Worm (Caenorhabditis elegans) whole organism, L4 larva: ENCODE data around the gene C53A3.4.
"Not testable (repeated sequence)": the region's sequence is repeated elsewhere in the genome, so short reads cannot be mapped to it uniquely, and the experiment has no call there.

Experiments
- T20F7.1 ChIP-seq: fragments of 200-800 bp; sonication (Bioruptor generic); optimal IDR thresholded peaks from 2 replicates; lab custom pipeline; 2018; ENCODE audit warnings: mild to moderate bottlenecking, missing genetic modification characterization, missing compliant biosample characterization
- ZK337.2 ChIP-seq: fragments of 200-800 bp; sonication (Bioruptor generic); IDR thresholded peaks from 2 replicates; pipeline ENCODE4 v1.3.6; 2022; ENCODE audit warnings: missing genetic modification reagents, missing genetic modification characterization, missing compliant biosample characterization
- aha-1 ChIP-seq: fragments of 150-350 bp; peaks from one replicate; lab custom pipeline; 2014; ENCODE audit warnings: missing biosample characterization, missing genetic modification characterization
- fos-1 ChIP-seq: fragments of 150-350 bp; optimal IDR thresholded peaks from 2 replicates; lab custom pipeline; 2014; ENCODE audit warnings: missing biosample characterization, missing genetic modification characterization
- gei-8 ChIP-seq: fragments of 200-800 bp; sonication (Bioruptor generic); optimal IDR thresholded peaks from 2 replicates; lab custom pipeline; 2018; ENCODE audit warnings: mild to moderate bottlenecking, missing genetic modification characterization, missing compliant biosample characterization

ce11 chrV:5755203-5755693 is 3.4 kb downstream of the C53A3.4 start, which contains the start of gene K09H11.11:
- TF ChIP-seq aha-1 (tag; lab: Kevin White, UChicago); ZK337.2 (GFP tag; lab: Robert Waterston, UW); fos-1 (tag; lab: Kevin White, UChicago); gei-8 (GFP tag; lab: Kevin White, UChicago); T20F7.1 (GFP tag; lab: Kevin White, UChicago): not testable (repeated sequence)
